Worm (Caenorhabditis elegans) whole organism, mixed stage, embryonic: ENCODE results near the gene lido-8.

Source experiments
- M03D4.4 ChIP-seq: sonication (generic microtip); optimal IDR thresholded peaks from 2 replicates; lab custom pipeline; 2017; ENCODE audit warnings: mild to moderate bottlenecking, missing genetic modification characterization, missing compliant biosample characterization
- bed-3 ChIP-seq: fragments of 200-800 bp; sonication (Bioruptor generic); optimal IDR thresholded peaks from 3 replicates; lab custom pipeline; 2018; ENCODE audit warnings: mild to moderate bottlenecking, missing genetic modification characterization, moderate library complexity, missing compliant biosample characterization
- blmp-1 ChIP-seq: fragments of 150-350 bp; optimal IDR thresholded peaks from 2 replicates; lab custom pipeline; 2014; ENCODE audit warnings: missing biosample characterization, missing genetic modification characterization
- ceh-39 ChIP-seq: fragments of 150-350 bp; optimal IDR thresholded peaks from 2 replicates; lab custom pipeline; 2014; ENCODE audit warnings: missing biosample characterization, missing genetic modification characterization
- ceh-43 ChIP-seq: fragments of 200-800 bp; sonication (Bioruptor generic); optimal IDR thresholded peaks from 2 replicates; lab custom pipeline; 2018; ENCODE audit warnings: mild to moderate bottlenecking, missing genetic modification characterization, moderate library complexity, missing compliant biosample characterization
- ceh-83 ChIP-seq: fragments of 200-800 bp; sonication (Bioruptor generic); optimal IDR thresholded peaks from 2 replicates; lab custom pipeline; 2018; ENCODE audit warnings: mild to moderate bottlenecking, missing genetic modification characterization, missing compliant biosample characterization
- cnd-1 ChIP-seq: fragments of 200-800 bp; sonication (Bioruptor generic); optimal IDR thresholded peaks from 2 replicates; lab custom pipeline; 2018; ENCODE audit warnings: mild to moderate bottlenecking, missing genetic modification characterization, missing compliant biosample characterization
- drap-1 ChIP-seq: fragments of 200-800 bp; sonication (Bioruptor generic); optimal IDR thresholded peaks from 3 replicates; lab custom pipeline; 2018; ENCODE audit warnings: mild to moderate bottlenecking, missing genetic modification characterization, missing compliant biosample characterization
- elt-1 ChIP-seq: sonication (generic microtip); optimal IDR thresholded peaks from 2 replicates; lab custom pipeline; 2017; ENCODE audit warnings: missing genetic modification characterization, mild to moderate bottlenecking, missing compliant biosample characterization, antibody characterized with exemption, moderate library complexity, borderline replicate concordance; ENCODE audit not compliant: insufficient read depth
- elt-3 ChIP-seq: fragments of 150-350 bp; optimal IDR thresholded peaks from 2 replicates; lab custom pipeline; 2014; ENCODE audit warnings: missing biosample characterization, missing genetic modification characterization
- flh-1 ChIP-seq: fragments of 200-800 bp; sonication (Bioruptor generic); optimal IDR thresholded peaks from 2 replicates; lab custom pipeline; 2018; ENCODE audit warnings: mild to moderate bottlenecking, missing genetic modification characterization, moderate library complexity, missing compliant biosample characterization
- ham-2 ChIP-seq: fragments of 200-800 bp; sonication (Bioruptor generic); optimal IDR thresholded peaks from 2 replicates; lab custom pipeline; 2018; ENCODE audit warnings: mild to moderate bottlenecking, missing genetic modification characterization, missing compliant biosample characterization
- hlh-1 ChIP-seq: fragments of 150-350 bp; optimal IDR thresholded peaks from 2 replicates; lab custom pipeline; 2014; ENCODE audit warnings: missing biosample characterization, missing genetic modification reagents, missing genetic modification characterization
- lin-13 ChIP-seq: fragments of 150-350 bp; optimal IDR thresholded peaks from 2 replicates; lab custom pipeline; 2014; ENCODE audit warnings: missing biosample characterization, missing genetic modification characterization
- mab-5 ChIP-seq: fragments of 150-350 bp; optimal IDR thresholded peaks from 2 replicates; lab custom pipeline; 2014; ENCODE audit warnings: missing biosample characterization, missing genetic modification characterization
- mep-1 ChIP-seq: fragments of 150-350 bp; optimal IDR thresholded peaks from 2 replicates; lab custom pipeline; 2017; ENCODE audit warnings: missing biosample characterization, missing genetic modification reagents, missing genetic modification characterization, inconsistent platforms
- mls-2 ChIP-seq: sonication (generic microtip); optimal IDR thresholded peaks from 2 replicates; lab custom pipeline; 2016; ENCODE audit warnings: mild to moderate bottlenecking, missing genetic modification characterization, moderate library complexity, missing compliant biosample characterization
- nhr-237 ChIP-seq: fragments of 150-350 bp; optimal IDR thresholded peaks from 2 replicates; lab custom pipeline; 2014; ENCODE audit warnings: missing biosample characterization, missing genetic modification characterization
- nhr-28 ChIP-seq: fragments of 150-350 bp; optimal IDR thresholded peaks from 2 replicates; lab custom pipeline; 2014; ENCODE audit warnings: missing biosample characterization, missing genetic modification characterization
- nhr-76 ChIP-seq: sonication (generic microtip); optimal IDR thresholded peaks from 2 replicates; lab custom pipeline; 2017; ENCODE audit warnings: missing biosample characterization, missing genetic modification characterization
- pha-4 ChIP-seq: fragments of 150-350 bp; optimal IDR thresholded peaks from 2 replicates; lab custom pipeline; 2018; ENCODE audit warnings: missing biosample characterization, missing genetic modification reagents, missing genetic modification characterization
- sem-2 ChIP-seq: fragments of 200-800 bp; sonication (Bioruptor generic); optimal IDR thresholded peaks from 2 replicates; lab custom pipeline; 2018; ENCODE audit warnings: mild to moderate bottlenecking, missing genetic modification characterization, missing compliant biosample characterization
- snpc-4 ChIP-seq: fragments of 150-350 bp; optimal IDR thresholded peaks from 2 replicates; lab custom pipeline; 2014; ENCODE audit warnings: missing biosample characterization, missing genetic modification characterization
- sptf-1 ChIP-seq: sonication (generic microtip); optimal IDR thresholded peaks from 2 replicates; lab custom pipeline; 2017; ENCODE audit warnings: mild to moderate bottlenecking, missing genetic modification characterization, moderate library complexity, missing compliant biosample characterization
- tbx-8 ChIP-seq: fragments of 200-800 bp; sonication (Bioruptor generic); optimal IDR thresholded peaks from 2 replicates; lab custom pipeline; 2018; ENCODE audit warnings: mild to moderate bottlenecking, missing genetic modification characterization, moderate library complexity, missing compliant biosample characterization
- unc-120 ChIP-seq: sonication (generic microtip); optimal IDR thresholded peaks from 2 replicates; lab custom pipeline; 2017; ENCODE audit warnings: missing genetic modification characterization, missing compliant biosample characterization; ENCODE audit not compliant: poor library complexity, severe bottlenecking
- unc-39 ChIP-seq: fragments of 150-350 bp; optimal IDR thresholded peaks from 2 replicates; lab custom pipeline; 2014; ENCODE audit warnings: missing biosample characterization, missing genetic modification characterization
- unc-62 ChIP-seq: fragments of 150-350 bp; optimal IDR thresholded peaks from 2 replicates; lab custom pipeline; 2014; ENCODE audit warnings: missing biosample characterization, missing genetic modification reagents, missing genetic modification characterization
- zip-8 ChIP-seq: fragments of 150-350 bp; optimal IDR thresholded peaks from 2 replicates; lab custom pipeline; 2014; ENCODE audit warnings: missing biosample characterization, missing genetic modification characterization
- ztf-11 ChIP-seq: fragments of 150-350 bp; optimal IDR thresholded peaks from 2 replicates; lab custom pipeline; 2014; ENCODE audit warnings: missing biosample characterization, missing genetic modification characterization

lido-8 gene

ce11 chrII:2996721-2997120 lies at the start of gene lido-8:
TSS of gene lido-8 (plus strand) at chrII:2997021.
- no peak for TF ChIP-seq cnd-1 (tag; lab: Kevin White, UChicago)
- TF ChIP-seq mls-2 (tag; lab: Kevin White, UChicago), result no peak
- TF ChIP-seq bed-3 (GFP tag; lab: Kevin White, UChicago), result no peak
- no peak for TF ChIP-seq drap-1 (GFP tag; lab: Kevin White, UChicago)
- TF ChIP-seq zip-8, result peak; percentile 64

ce11 chrII:2948614-2949013 lies 48.2 kb upstream of the lido-8 start:
- TF ChIP-seq elt-3 (tag; lab: Kevin White, UChicago) (no peak), zip-8 (no peak), nhr-237 (no peak), tbx-8 (GFP tag; lab: Kevin White, UChicago) (no peak), lin-13 (no peak), blmp-1 (tag; lab: Kevin White, UChicago) (no peak), bed-3 (GFP tag; lab: Kevin White, UChicago) (no peak), unc-120 (tag; lab: Kevin White, UChicago) (no peak), M03D4.4 (tag; lab: Kevin White, UChicago) (no peak)

ce11 chrII:2952629-2953028 lies 44.2 kb upstream of the lido-8 start, which contains the start of gene irld-51:
TSS of gene irld-51 (minus strand) at chrII:2952729.
- TF ChIP-seq ceh-43, result no peak
- TF ChIP-seq mep-1 (tag; lab: Kevin White, UChicago), result no peak
- TF ChIP-seq unc-62 (GFP tag; lab: Kevin White, UChicago), result no peak
- TF ChIP-seq mls-2 (tag; lab: Kevin White, UChicago), result no peak
- no peak for TF ChIP-seq unc-120 (tag; lab: Kevin White, UChicago)
- TF ChIP-seq ceh-39 (tag; lab: Kevin White, UChicago), result no peak
- no peak for TF ChIP-seq elt-1 (tag; lab: Kevin White, UChicago)
- TF ChIP-seq zip-8, result no peak

ce11 chrII:2955656-2956115 lies 41.1 kb upstream of the lido-8 start, which contains the start of gene irld-48:
TSS of gene irld-48 (plus strand) at chrII:2956065.
- TF ChIP-seq unc-39, result no peak
- TF ChIP-seq unc-62 (GFP tag; lab: Kevin White, UChicago), result no peak
- no peak for TF ChIP-seq zip-8
- no peak for TF ChIP-seq elt-1 (tag; lab: Kevin White, UChicago)
- TF ChIP-seq pha-4 (tag; lab: Kevin White, UChicago), result no peak
- no peak for TF ChIP-seq hlh-1 (tag; lab: Kevin White, UChicago)
- TF ChIP-seq snpc-4 (tag; lab: Kevin White, UChicago), result no peak
- no peak for TF ChIP-seq nhr-76 (tag; lab: Kevin White, UChicago)
- TF ChIP-seq tbx-8 (GFP tag; lab: Kevin White, UChicago), result no peak
- no peak for TF ChIP-seq mab-5 (tag; lab: Kevin White, UChicago)
- no peak for TF ChIP-seq mep-1 (tag; lab: Kevin White, UChicago)
- no peak for TF ChIP-seq blmp-1 (tag; lab: Kevin White, UChicago)
- TF ChIP-seq nhr-28 (tag; lab: Kevin White, UChicago), result no peak
- TF ChIP-seq sptf-1, result no peak
- TF ChIP-seq nhr-237, result no peak
- TF ChIP-seq sem-2, result no peak
- TF ChIP-seq bed-3 (GFP tag; lab: Kevin White, UChicago), result no peak
- TF ChIP-seq mls-2 (tag; lab: Kevin White, UChicago), result no peak

ce11 chrII:2958308-2958707 lies 38.5 kb upstream of the lido-8 start, which contains the start of gene srw-60:
TSS of gene srw-60 (plus strand) at chrII:2958608.
- TF ChIP-seq unc-120 (tag; lab: Kevin White, UChicago) (no peak), sem-2 (no peak), cnd-1 (tag; lab: Kevin White, UChicago) (no peak), ceh-83 (GFP tag; lab: Kevin White, UChicago) (no peak), pha-4 (tag; lab: Kevin White, UChicago) (no peak), tbx-8 (GFP tag; lab: Kevin White, UChicago) (no peak), sptf-1 (no peak), hlh-1 (tag; lab: Kevin White, UChicago) (no peak), bed-3 (GFP tag; lab: Kevin White, UChicago) (no peak), mab-5 (tag; lab: Kevin White, UChicago) (no peak), ham-2 (GFP tag; lab: Kevin White, UChicago) (no peak), blmp-1 (tag; lab: Kevin White, UChicago) (no peak), flh-1 (GFP tag; lab: Kevin White, UChicago) (no peak), ceh-43 (no peak), mep-1 (tag; lab: Kevin White, UChicago) (no peak), ceh-39 (tag; lab: Kevin White, UChicago) (no peak), mls-2 (tag; lab: Kevin White, UChicago) (no peak), ztf-11 (tag; lab: Kevin White, UChicago) (no peak), drap-1 (GFP tag; lab: Kevin White, UChicago) (no peak)
